Fruit fly (Drosophila melanogaster) Kc167 (cell line): Measurements from ENCODE around the gene CG10063.

Experiments
- Myc ChIP-seq: fragments of >200 bp; optimal IDR thresholded peaks from 2 replicates; lab custom pipeline; 2017; ENCODE audit warnings: missing external identifiers
- Sin3A ChIP-seq: fragments of >200 bp; optimal IDR thresholded peaks from 2 replicates; lab custom pipeline; 2018; ENCODE audit warnings: missing external identifiers
- h ChIP-seq: fragments of >200 bp; optimal IDR thresholded peaks from 3 replicates; lab custom pipeline; 2018; ENCODE audit warnings: missing external identifiers
- insv ChIP-seq: fragments of >200 bp; optimal IDR thresholded peaks from 3 replicates; lab custom pipeline; 2018; ENCODE audit warnings: missing external identifiers
- psq ChIP-seq: fragments of >200 bp; optimal IDR thresholded peaks from 2 replicates; lab custom pipeline; 2017; ENCODE audit warnings: missing external identifiers
- ttk ChIP-seq: sonication (Bioruptor generic); optimal IDR thresholded peaks from 2 replicates; lab custom pipeline; 2017; ENCODE audit warnings: missing external identifiers

CG10063 gene

DNA sequence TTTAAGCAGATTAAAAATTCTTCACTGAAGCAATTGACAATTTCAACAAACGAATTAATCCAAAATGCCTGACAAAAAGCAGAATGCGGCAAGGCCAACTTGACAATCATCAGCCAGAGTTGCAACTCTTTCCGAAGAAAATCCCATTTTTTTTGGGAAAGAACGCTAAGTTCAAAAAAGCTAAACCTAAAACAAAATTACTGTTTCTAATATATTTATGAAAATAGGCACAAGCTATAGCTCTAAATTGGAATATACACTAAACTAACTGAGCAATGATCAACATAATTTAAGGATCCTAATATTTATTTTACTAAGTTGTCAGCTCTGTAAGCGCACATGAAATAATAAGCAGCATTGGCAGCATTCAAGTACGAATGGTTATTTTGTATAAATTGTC lies at the start of gene CG10063:
Gene CG10063, minus strand, starts transcription at position 101 of the 400 bp plus-strand sequence.
- TF ChIP-seq insv (lab: Kevin White, UChicago): no peak
- no peak for TF ChIP-seq Sin3A (lab: Kevin White, UChicago)
- TF ChIP-seq psq (lab: Kevin White, UChicago): no peak
- TF ChIP-seq ttk: no peak
- TF ChIP-seq Myc (lab: Kevin White, UChicago): no peak
- TF ChIP-seq h (lab: Kevin White, UChicago): no peak

DNA sequence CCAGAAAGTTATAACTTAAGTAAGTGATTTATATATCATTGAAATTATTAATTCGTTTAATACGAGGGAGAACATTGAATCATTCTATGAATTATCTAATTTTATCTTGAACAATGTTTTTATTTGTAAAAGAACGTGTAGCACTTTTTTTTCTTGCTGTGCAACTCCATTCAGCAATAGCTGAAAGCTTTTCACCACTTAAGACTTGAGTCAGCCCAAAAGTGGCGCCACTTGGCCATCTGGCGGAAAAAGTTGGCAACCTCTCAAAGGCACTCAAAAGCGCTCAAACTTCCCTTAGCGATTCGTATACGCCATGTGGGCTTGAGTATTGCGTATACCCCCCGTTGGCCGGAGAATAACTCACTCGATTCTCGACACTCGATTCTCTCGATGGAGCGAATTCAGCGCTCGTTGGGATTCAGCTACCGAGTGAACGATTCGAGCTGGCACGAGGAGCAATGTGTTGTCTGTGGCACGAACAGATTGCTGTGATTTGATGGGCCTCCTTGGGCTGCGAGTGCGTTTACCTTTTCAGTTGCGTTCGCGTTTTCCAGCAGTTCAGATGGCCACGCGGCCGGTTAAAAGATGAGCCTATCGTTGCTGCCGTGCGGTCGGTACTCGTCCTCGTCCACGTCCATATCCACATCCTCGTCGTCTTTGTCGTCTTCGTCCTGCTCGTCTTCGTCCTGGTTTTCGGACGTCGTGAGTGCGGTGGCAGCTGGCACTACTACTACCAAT lies 41.5 kb upstream of the CG10063 start:
- no peak for TF ChIP-seq ttk
- no peak for TF ChIP-seq Sin3A (lab: Kevin White, UChicago)
- TF ChIP-seq insv (lab: Kevin White, UChicago): no peak
- TF ChIP-seq psq (lab: Kevin White, UChicago): no peak
- TF ChIP-seq h (lab: Kevin White, UChicago): no peak

DNA sequence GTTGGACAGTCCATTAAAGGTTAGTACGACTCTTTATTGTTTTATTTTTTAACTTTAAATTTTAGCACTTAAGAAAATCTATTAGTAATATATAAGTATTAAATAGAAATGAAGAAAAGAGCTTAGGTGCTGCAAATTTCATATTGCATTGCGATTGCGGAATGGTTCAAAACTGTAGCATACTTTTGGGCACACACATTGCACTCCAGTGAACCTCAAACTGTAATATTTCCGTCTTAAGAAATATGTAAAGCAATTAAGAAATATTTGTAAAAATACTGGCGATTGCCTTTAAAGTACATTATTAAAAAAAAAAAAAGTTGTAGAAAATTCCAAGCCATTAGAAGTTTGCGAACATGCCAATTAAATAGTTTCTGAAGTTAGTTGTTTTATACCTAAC lies 40.0 kb upstream of the CG10063 start:
- TF ChIP-seq psq (lab: Kevin White, UChicago) (no peak), insv (lab: Kevin White, UChicago) (no peak), ttk (no peak), h (lab: Kevin White, UChicago) (no peak), Myc (lab: Kevin White, UChicago) (no peak), Sin3A (lab: Kevin White, UChicago) (no peak)

DNA sequence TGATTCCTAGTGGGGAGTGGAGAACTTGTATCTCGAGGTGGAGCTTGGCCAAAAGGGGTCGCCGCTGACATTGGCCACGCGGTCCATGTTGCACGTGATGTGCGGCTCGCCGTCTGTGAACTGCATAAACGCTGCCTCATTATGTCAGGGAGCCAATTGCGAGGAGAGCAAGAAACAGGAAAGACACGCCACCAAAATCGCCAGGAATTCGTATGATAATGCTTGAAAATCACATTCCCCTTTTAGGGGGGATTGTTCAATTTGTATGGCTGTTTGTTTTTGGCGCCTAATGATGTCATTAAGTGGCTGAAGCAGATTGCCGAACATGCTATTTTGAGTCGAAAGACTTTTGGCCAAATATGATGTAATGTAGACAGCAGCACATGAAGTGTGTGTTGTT lies 37.6 kb upstream of the CG10063 start:
- TF ChIP-seq Sin3A (lab: Kevin White, UChicago) (no peak), ttk (no peak), Myc (lab: Kevin White, UChicago) (no peak), insv (lab: Kevin White, UChicago) (no peak), psq (lab: Kevin White, UChicago) (no peak), h (lab: Kevin White, UChicago) (no peak)

DNA sequence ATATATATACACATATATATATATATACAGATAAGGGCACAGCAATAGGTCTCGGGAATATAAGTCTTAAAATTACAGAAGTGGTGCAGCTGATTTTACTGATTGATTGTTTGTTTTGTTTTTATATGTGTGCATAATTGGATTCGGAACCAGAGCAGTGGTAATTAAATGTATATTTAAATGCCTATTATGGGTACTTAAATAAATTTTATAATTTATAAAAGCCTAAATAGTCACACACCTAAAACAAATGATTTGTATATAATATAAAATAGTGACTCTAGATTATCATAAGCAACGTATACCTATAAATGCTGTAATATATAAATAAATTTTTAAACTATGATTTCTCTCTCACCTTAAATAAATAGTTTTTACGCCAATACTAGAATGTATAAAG lies 37.1 kb upstream of the CG10063 start:
- no peak for TF ChIP-seq h (lab: Kevin White, UChicago)

DNA sequence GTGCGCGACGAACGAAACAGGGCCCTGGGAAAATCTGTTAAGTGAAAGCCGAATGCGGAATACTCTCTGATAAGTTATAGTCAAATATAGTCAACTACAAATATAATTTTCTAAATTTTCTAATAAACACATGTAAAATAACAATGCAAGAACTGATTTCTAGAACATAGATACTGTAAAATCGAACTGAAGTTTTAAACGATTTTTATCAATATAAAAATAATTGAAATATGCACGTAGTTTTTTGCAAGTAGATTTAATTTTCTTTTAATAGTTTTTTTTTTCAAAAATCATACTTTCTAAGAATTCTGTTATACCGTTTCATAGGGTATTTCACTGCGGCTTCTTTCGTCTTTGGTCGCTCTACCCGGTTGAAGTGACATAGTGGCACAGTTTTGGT lies 36.1 kb upstream of the CG10063 start:
- TF ChIP-seq Sin3A (lab: Kevin White, UChicago): no peak
- TF ChIP-seq ttk: no peak
- TF ChIP-seq psq (lab: Kevin White, UChicago): no peak
- no peak for TF ChIP-seq insv (lab: Kevin White, UChicago)
- TF ChIP-seq h (lab: Kevin White, UChicago): no peak
- TF ChIP-seq Myc (lab: Kevin White, UChicago): no peak

DNA sequence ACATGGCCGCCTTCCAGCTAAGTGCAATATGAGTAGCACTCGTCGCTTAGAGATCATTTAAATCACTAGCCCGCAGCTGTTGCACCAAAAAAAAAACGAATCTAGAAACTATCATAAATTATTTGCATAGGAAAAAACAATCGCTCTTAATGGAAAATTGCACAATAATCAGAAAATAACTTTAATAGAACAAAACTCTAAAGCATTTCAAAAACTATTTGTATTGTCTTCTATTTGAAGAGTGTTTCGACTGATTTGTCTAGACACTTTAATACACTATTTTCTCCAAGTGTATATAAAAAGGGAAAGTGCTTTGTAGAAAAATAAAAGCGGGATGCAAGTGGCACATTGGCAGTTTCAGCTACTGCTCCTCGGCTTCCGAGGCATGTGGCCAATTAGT lies 34.2 kb upstream of the CG10063 start:
- TF ChIP-seq psq (lab: Kevin White, UChicago) (no peak), Sin3A (lab: Kevin White, UChicago) (no peak), Myc (lab: Kevin White, UChicago) (no peak), h (lab: Kevin White, UChicago) (no peak), ttk (no peak), insv (lab: Kevin White, UChicago) (no peak)

DNA sequence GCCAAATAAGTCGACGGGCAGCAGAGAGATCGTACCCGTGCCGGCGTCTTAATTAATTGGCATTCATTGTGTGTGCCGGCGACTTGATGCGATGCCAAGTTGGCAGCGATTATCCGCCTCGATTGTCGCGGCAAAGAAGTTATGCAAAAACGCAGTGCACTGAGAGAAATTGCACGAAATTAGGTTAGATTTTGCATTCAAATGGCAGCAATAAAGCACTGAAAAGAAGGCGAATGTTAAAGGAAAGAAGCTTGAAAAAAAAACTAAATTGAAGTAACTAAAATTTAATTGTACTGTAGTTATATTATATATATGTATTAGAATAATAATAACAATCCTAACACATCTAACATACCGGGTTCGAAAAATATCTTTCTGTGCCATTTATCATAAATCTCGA lies 30.9 kb upstream of the CG10063 start:
- TF ChIP-seq psq (lab: Kevin White, UChicago): no peak

DNA sequence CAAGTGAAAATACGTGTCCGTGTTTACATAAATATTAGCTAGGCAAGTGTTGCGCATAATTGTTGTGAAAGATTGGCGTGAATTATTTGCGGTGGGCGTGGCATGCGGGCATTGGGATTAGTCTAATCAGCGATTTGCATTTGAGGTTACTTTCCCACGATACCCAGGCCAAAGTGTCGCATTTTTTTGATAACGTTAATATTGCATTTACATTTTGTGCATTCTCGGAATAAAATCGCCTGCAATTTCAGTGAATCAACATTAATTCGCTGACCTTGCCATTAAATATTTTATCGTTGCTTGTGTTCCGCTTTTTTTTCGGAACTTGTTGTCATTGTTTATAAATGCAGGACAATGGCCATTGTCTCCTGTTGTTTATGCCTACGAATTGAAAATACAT lies 30.1 kb upstream of the CG10063 start:
- TF ChIP-seq ttk (no peak), psq (lab: Kevin White, UChicago) (no peak), Sin3A (lab: Kevin White, UChicago) (no peak), Myc (lab: Kevin White, UChicago) (no peak), h (lab: Kevin White, UChicago) (no peak), insv (lab: Kevin White, UChicago) (no peak)

DNA sequence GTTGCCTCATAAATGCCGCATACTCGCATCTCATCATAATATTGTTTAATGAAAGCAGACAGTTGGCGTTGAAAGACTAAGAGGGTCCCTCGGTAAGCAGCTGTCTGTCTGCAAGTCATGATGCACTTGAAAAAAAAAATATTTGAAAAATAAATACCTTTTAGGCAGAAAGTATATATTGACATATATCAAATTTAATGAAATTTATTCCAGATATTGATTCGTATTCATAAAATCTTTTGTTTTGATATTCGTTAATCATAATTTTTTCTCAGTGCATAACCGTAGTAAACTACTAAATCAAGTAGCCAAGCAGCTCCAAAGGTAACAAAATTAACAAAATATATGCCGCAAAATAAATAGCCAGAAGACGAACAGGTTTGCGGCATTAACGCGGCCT lies 29.6 kb upstream of the CG10063 start:
- TF ChIP-seq ttk (no peak), h (lab: Kevin White, UChicago) (no peak), Myc (lab: Kevin White, UChicago) (no peak), insv (lab: Kevin White, UChicago) (no peak), psq (lab: Kevin White, UChicago) (no peak), Sin3A (lab: Kevin White, UChicago) (no peak)

DNA sequence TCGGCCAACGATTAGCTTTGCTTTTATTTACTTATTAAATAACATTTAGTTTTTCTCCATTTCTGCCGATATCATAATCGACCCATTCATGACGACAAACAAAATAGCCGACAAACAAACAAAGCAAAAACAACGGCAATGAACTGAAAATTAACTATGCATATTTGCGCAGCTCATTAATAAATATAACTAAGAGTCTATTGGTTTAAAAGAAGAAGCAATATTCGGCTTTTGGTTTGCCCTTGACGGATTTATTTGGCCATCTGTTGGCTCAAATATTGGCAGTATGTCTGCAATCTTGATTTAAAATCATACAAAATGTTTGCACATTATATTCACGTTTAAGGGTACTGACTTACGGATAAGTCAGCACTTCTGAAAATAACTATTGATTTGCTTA lies 27.7 kb upstream of the CG10063 start:
- TF ChIP-seq h (lab: Kevin White, UChicago): no peak
- TF ChIP-seq psq (lab: Kevin White, UChicago): no peak
- no peak for TF ChIP-seq ttk
- no peak for TF ChIP-seq insv (lab: Kevin White, UChicago)
- TF ChIP-seq Myc (lab: Kevin White, UChicago): no peak
- no peak for TF ChIP-seq Sin3A (lab: Kevin White, UChicago)

DNA sequence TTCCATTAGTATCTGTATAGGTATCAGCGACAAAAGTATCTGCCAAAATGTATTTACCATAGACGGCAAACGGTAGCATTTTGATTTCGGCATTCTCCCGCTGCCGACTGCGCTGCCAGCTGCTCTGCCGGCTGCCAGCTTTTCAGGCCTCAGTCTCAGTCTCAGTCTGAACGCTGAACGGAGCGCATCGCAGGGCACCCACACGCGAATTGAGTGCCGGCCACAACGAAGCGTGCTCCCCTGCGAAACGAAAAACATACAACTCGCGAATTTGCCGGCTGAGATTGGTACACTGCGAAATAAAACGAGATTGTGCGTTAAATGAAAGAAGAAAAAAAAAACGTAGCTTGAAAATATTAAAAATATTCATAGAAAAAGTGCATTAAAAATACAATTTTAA lies 26.4 kb upstream of the CG10063 start, which contains the start of gene Mp:
Gene Mp, plus strand, starts transcription at position 152 of the 400 bp plus-strand sequence.
- TF ChIP-seq Sin3A (lab: Kevin White, UChicago) (no peak), ttk (no peak), psq (lab: Kevin White, UChicago) (no peak), Myc (lab: Kevin White, UChicago) (no peak), h (lab: Kevin White, UChicago) (no peak), insv (lab: Kevin White, UChicago) (no peak)
